Fruit fly (Drosophila melanogaster): ENCODE data around the gene CG13248.
A peak's percentile ranks its signal among the peaks of the same experiment; 100 is the strongest.

- TF ChIP-seq CG7101 (tag; optimal IDR thresholded peaks at IDR 0.05), result no peak
- TF ChIP-seq ovo (GFP tag; optimal IDR thresholded peaks at IDR 0.05), result peak; percentile 30
- no peak for TF ChIP-seq CG11617 (GFP tag; optimal IDR thresholded peaks at IDR 0.05)
Observed at dm6 chr3L:20385969-20386370, 24.4 kb downstream of the CG13248 start.
